Fruit fly (Drosophila melanogaster) whole organism: Measurements from ENCODE around the gene Obp18a.

ENCODE experiments used
- pan ChIP-seq: fragments of >200 bp; optimal IDR thresholded peaks from 2 replicates; lab custom pipeline; 2017
- psq ChIP-seq: fragments of >200 bp; optimal IDR thresholded peaks from 2 replicates; lab custom pipeline; 2017
- usp ChIP-seq: fragments of >200 bp; optimal IDR thresholded peaks from 2 replicates; lab custom pipeline; 2017; ENCODE audit warnings: missing biosample characterization, missing genetic modification characterization, mixed read lengths

DNA sequence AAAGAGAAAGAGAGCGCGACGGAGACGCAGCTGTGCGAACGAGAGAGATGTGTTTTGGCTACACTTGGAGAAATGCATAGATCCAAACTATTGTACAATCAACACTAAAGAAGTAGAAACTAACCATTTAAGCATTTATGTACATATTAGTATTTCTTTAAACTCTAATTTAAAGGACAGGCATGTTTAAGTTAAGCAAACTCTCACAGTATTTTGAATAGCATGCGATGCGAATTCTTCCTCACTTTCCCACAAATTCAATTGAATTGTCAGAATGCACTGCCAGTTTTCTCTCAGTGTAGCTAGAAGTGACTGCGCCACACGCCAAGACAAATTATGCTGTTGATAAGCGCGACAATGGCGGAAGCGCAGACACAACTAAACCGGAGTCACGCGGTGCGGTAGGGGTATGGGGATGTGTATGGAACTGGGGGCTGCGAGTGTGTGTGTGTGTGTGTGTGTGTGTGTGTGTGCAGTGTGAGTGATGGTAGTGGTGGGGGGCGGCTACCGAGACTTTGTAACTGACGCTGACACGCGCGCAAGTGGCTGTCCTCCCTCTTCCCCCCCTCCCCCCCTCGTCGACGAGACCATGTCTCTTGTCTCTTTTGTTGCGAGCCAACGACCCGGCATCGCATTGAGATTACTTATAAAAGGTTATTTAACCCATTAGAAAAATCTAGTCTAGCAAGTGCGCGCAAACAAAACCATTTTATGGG lies 28.7 kb downstream of the Obp18a start:
- TF ChIP-seq usp (GFP tag; lab: Kevin White, UChicago) (no peak), pan (no peak), psq (no peak)
